Fruit fly (Drosophila melanogaster) whole organism, embryonic: ENCODE data around the gene scaf6.

ENCODE experiments used
- CTCF ChIP-seq: fragments of 200-800 bp; sonication (Bioruptor generic); optimal IDR thresholded peaks from 2 replicates; lab custom pipeline; 2017; ENCODE audit warnings: missing biosample characterization, mild to moderate bottlenecking, missing genetic modification characterization, moderate library complexity
- Rfx ChIP-seq: fragments of 200-800 bp; sonication (Bioruptor generic); IDR thresholded peaks from 2 replicates; pipeline ENCODE4 v1.3.6; 2022; ENCODE audit warnings: missing biosample characterization, missing genetic modification characterization
- Scr ChIP-seq: fragments of 200-800 bp; sonication (Bioruptor generic); IDR thresholded peaks from 2 replicates; pipeline ENCODE4 v1.3.6; 2022; ENCODE audit warnings: missing biosample characterization, missing genetic modification characterization; ENCODE audit not compliant: partially characterized antibody
- stwl ChIP-seq: fragments of 200-800 bp; sonication (Bioruptor generic); optimal IDR thresholded peaks from 3 replicates; lab custom pipeline; 2018; ENCODE audit warnings: missing biosample characterization, mild to moderate bottlenecking, missing genetic modification characterization, moderate library complexity

DNA sequence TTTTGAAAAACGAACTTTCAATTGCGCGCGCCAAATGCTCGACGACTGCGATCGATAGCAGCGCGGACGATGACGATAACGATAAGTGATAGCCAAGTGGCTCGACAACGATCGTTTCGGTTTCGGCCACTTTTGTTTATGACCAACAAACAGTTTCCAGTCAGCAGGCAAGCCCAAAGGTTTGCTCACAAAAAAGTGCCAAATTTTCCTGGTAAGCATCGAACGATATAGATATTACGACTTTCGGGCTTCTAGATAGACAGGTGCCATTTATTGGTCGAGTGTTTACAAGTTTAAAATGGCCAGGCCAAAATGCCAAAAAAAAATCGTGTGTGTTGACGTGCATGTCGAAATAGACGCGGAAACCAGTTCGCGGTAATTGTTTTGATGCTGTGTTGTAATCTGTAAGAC is 13.1 kb upstream of the scaf6 start, which contains the start of gene CG7724:
- TF ChIP-seq CTCF (GFP tag; lab: Kevin White, UChicago), result peak; percentile 14
- TF ChIP-seq Rfx (GFP tag; lab: Robert Waterston, UW), result no peak; the same call in 1 of the 2 replicates
- peak; percentile 73 for TF ChIP-seq Scr
- TF ChIP-seq stwl (tag; lab: Kevin White, UChicago), result peak; percentile 72
